Worm (Caenorhabditis elegans) whole organism, L4 larva: ENCODE data around the gene C48D1.1.

ENCODE experiments used
- Y75B8A.6 ChIP-seq: fragments of 200-800 bp; sonication (Bioruptor generic); IDR thresholded peaks from 2 replicates; pipeline ENCODE4 v1.3.6; 2022; ENCODE audit warnings: missing genetic modification reagents, missing genetic modification characterization, missing compliant biosample characterization
- ZK337.2 ChIP-seq: fragments of 200-800 bp; sonication (Bioruptor generic); IDR thresholded peaks from 2 replicates; pipeline ENCODE4 v1.3.6; 2022; ENCODE audit warnings: missing genetic modification reagents, missing genetic modification characterization, missing compliant biosample characterization
- madf-9 ChIP-seq: fragments of 200-800 bp; sonication (Bioruptor generic); conservative IDR thresholded peaks from 2 replicates; pipeline ENCODE4 v1.3.6; 2022; ENCODE audit warnings: missing genetic modification reagents, missing genetic modification characterization, missing compliant biosample characterization
- mes-2 ChIP-seq: sonication (generic microtip); optimal IDR thresholded peaks from 2 replicates; lab custom pipeline; 2016; ENCODE audit warnings: missing genotype, mild to moderate bottlenecking, missing genetic modification characterization, missing compliant biosample characterization; ENCODE audit not compliant: poor library complexity, severe bottlenecking
- nhr-237 ChIP-seq: sonication (generic microtip); optimal IDR thresholded peaks from 2 replicates; lab custom pipeline; 2017; ENCODE audit warnings: missing biosample characterization, missing genetic modification characterization
- snpc-1.2 ChIP-seq: fragments of 200-800 bp; sonication (Bioruptor generic); IDR thresholded peaks from 2 replicates; pipeline ENCODE4 v1.3.6; 2022; ENCODE audit warnings: missing genetic modification reagents, missing genetic modification characterization, missing compliant biosample characterization
- tra-1 ChIP-seq: fragments of 200-800 bp; sonication (Bioruptor generic); IDR thresholded peaks from 2 replicates; pipeline ENCODE4 v1.3.6; 2022; ENCODE audit warnings: missing genetic modification reagents, missing genetic modification characterization, missing compliant biosample characterization
- unc-62 ChIP-seq, 3 experiments: fragments of 150-350 bp in 1 of 3; sonication (generic microtip); optimal IDR thresholded peaks in 2 of 3; peaks in 1 of 3; 1 replicate in 1 of 3; 2 replicates in 2 of 3; lab custom pipeline; 2014 to 2017; ENCODE audit warnings: missing biosample characterization in 3 of 3, missing genetic modification characterization in 3 of 3, missing genetic modification reagents in 3 of 3, missing genotype in 1 of 3

Gene C48D1.1

ce11 chrIV:13154391-13155283 lies 42.5 kb downstream of the C48D1.1 start, which contains the start of the genes crld-1 and msh-5:
crld-1 (minus strand) TSS chrIV:13154441.
msh-5 (plus strand) TSS chrIV:13155233.
- TF ChIP-seq ZK337.2 (GFP tag; lab: Robert Waterston, UW), result no peak
- TF ChIP-seq mes-2, result peak; percentile 3
- 0 out of 2 replicates have a peak, but pooled peaks have one; percentile 50 for TF ChIP-seq snpc-1.2 (GFP tag; lab: Robert Waterston, UW)
- TF ChIP-seq tra-1, result no peak
- TF ChIP-seq nhr-237 (tag; lab: Kevin White, UChicago), result no peak
- no peak for TF ChIP-seq madf-9 (GFP tag; lab: Robert Waterston, UW)
- TF ChIP-seq, all 104 proteins: peak for 2

- TF ChIP-seq unc-62 (GFP tag; optimal IDR thresholded peaks at IDR 0.05 in 1 of 2; lab: Kevin White, UChicago) (peak in 1 of 2 experiments; percentile 63), unc-62 (tag; optimal IDR thresholded peaks at IDR 0.05; lab: Kevin White, UChicago) (no peak), Y75B8A.6 (no peak)
These were observed 47.9 kb downstream of the C48D1.1 start, which contains the start of gene nlp-79 for ce11 chrIV:13149276-13149675. nlp-79 (plus strand) TSS chrIV:13149576.
